Worm (Caenorhabditis elegans) whole organism, L2 larva: ENCODE data around the gene F31B9.2.

Experiments used
- ama-1 ChIP-seq: fragments of 150-350 bp; optimal IDR thresholded peaks from 2 replicates; lab custom pipeline; 2018; ENCODE audit warnings: inconsistent platforms
- ceh-82 ChIP-seq: fragments of 150-350 bp; optimal IDR thresholded peaks from 2 replicates; lab custom pipeline; 2014; ENCODE audit warnings: missing biosample characterization, missing genetic modification characterization
- lin-39 ChIP-seq: fragments of 150-350 bp; optimal IDR thresholded peaks from 2 replicates; lab custom pipeline; 2014; ENCODE audit warnings: missing biosample characterization, missing genetic modification reagents, missing genetic modification characterization
- nhr-237 ChIP-seq: fragments of 150-350 bp; optimal IDR thresholded peaks from 2 replicates; lab custom pipeline; 2014; ENCODE audit warnings: missing biosample characterization, missing genetic modification characterization
- nhr-77 ChIP-seq: fragments of 150-350 bp; optimal IDR thresholded peaks from 2 replicates; lab custom pipeline; 2014; ENCODE audit warnings: missing biosample characterization, missing genetic modification characterization

- TF ChIP-seq ama-1 (no peak), nhr-237 (tag; lab: Kevin White, UChicago) (no peak), ceh-82 (tag; lab: Kevin White, UChicago) (no peak), lin-39 (tag; lab: Kevin White, UChicago) (no peak), nhr-77 (tag; lab: Kevin White, UChicago) (no peak)
Observed at ce11 chrX:15869589-15869988, 47.6 kb upstream of the F31B9.2 start.
